Fruit fly (Drosophila melanogaster) S2 (cell line): ENCODE data around the gene CG31752.

Source experiments
- CG8478 ChIP-seq: fragments of >200 bp; optimal IDR thresholded peaks from 2 replicates; lab custom pipeline; 2018
- CTCF ChIP-seq, 2 experiments: fragments of >200 bp; optimal IDR thresholded peaks; 2 replicates each; lab custom pipeline; 2018

CG31752 gene

DNA sequence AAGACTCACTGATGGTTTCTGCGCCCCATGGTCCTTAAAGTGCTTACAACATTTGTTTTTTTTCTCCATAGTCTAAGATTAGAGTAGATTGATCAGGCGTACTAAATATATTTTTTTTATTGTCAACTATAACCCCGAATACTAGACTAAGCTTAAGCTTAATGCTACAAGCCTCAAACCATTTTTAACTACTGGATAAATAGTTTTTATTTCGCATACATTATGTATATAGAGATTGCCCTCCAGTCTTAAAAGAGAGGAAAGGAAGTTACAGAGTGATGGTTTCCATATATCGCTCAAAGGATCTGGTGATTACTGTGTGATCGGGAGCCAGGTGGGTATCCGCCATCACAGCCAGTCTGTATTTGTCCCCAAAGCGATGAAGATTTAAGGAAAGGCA, at the start of gene CG31752:
CG31752 (minus strand) TSS at position 101 of the 400 bp plus-strand sequence.
- no peak for TF ChIP-seq CTCF (optimal IDR thresholded peaks at IDR 0.05; lab: Kevin White, UChicago)
- no peak for TF ChIP-seq CG8478 (lab: Kevin White, UChicago)

dm6 chr2L:18890087-18890486, 49.0 kb upstream of the CG31752 start:
- TF ChIP-seq CTCF (optimal IDR thresholded peaks at IDR 0.05; lab: Kevin White, UChicago) (no peak), CG8478 (lab: Kevin White, UChicago) (no peak)

- TF ChIP-seq CTCF (optimal IDR thresholded peaks at IDR 0.05; lab: Kevin White, UChicago) (no peak), CG8478 (lab: Kevin White, UChicago) (no peak)
Observed at dm6 chr2L:18889311-18889710, 48.2 kb upstream of the CG31752 start.

DNA sequence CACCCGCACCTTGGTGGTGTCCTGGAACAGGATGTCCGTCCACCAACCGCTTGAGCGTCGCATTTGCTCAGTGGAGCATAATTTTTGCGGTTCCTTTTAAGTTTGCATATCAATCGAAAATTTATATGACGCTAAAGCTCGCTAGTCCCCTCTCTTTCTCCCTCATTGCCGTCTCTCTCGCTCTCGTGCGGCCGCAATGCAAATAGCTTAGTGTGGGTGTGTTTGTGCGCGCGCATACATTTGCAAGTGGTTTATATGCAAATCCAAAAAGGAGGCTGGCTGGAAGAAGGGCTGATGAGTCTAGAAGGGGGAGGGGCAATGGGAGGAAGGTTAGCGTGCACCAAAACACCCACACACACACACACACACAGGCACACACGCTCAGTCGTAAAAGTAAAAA, 45.8 kb upstream of the CG31752 start:
- TF ChIP-seq CG8478 (lab: Kevin White, UChicago) = no peak
- no peak for TF ChIP-seq CTCF (optimal IDR thresholded peaks at IDR 0.05; lab: Kevin White, UChicago)

DNA sequence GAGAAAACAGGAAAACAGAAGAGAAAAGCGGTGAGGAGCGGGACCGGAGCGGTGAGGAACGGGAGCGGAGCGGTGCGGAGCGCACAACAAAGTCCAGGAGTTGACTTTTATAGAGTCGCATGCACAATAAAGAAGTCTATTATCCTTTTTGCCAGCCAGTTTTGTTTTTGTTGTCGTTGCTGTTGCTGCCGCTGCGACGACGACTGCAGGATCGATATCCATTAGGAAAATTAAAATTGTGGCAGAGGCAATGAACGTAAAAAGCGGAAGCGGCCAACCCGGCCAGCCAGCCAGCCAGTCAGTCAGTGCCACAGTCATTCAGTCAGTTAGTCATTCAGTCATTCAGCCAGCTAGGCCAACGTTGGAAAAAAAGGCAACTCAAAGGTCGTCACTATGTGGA, 43.7 kb upstream of the CG31752 start:
- TF ChIP-seq CG8478 (lab: Kevin White, UChicago) = no peak

DNA sequence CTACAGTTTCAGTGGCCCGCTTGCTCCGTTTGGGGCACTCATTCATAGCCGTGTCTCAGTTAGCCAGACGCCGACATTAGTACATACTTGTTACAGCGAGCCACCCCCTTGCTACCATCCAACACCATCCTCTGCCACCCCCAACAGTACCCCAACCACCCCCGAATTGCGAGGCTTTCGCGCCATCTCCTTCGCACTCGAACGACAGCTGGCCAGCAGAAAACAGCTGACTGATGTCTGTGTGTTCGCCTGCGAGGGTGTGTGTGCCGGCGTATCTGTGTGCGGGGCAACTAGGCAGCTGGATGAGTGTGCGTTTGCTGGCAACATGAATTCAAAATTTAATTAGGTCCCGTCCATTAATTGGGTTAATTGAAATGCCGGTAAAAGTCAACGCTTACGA, 41.6 kb upstream of the CG31752 start:
- no peak for TF ChIP-seq CTCF (optimal IDR thresholded peaks at IDR 0.05; lab: Kevin White, UChicago)

- TF ChIP-seq CG8478 (lab: Kevin White, UChicago) (no peak), CTCF (optimal IDR thresholded peaks at IDR 0.05; lab: Kevin White, UChicago) (peak; percentile 39 to 45)
Observed at dm6 chr2L:18881014-18881660, 40.0 kb upstream of the CG31752 start, which contains the start of gene tup. Gene tup (minus strand): TSS chr2L:18881261.

dm6 chr2L:18878439-18878838, 37.3 kb upstream of the CG31752 start:
- no peak for TF ChIP-seq CTCF (optimal IDR thresholded peaks at IDR 0.05; lab: Kevin White, UChicago)
- no peak for TF ChIP-seq CG8478 (lab: Kevin White, UChicago)

- no peak for TF ChIP-seq CG8478 (lab: Kevin White, UChicago)
- TF ChIP-seq CTCF (optimal IDR thresholded peaks at IDR 0.05; lab: Kevin White, UChicago) = no peak
Observed at dm6 chr2L:18875213-18875612, 34.1 kb upstream of the CG31752 start.

DNA sequence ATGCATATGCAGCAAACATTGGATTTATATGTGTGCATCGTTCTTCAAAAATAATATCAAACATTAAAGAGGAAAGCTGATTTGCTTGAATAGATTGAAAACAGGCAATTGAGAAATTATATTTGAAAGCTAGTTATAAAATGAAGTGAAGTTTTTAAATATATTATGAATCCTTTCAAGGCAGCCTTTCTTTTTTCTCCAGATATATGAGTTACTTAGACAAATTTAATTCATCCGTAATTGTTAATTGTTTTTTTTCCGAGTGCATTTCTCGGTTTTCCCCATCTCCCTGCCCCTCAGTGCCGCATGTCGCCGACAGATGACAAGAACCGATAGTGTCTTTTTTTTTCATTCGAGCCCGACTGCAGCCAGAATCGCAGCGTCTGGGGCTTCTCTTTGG, 30.7 kb upstream of the CG31752 start:
- TF ChIP-seq CTCF (optimal IDR thresholded peaks at IDR 0.05; lab: Kevin White, UChicago) = no peak
- TF ChIP-seq CG8478 (lab: Kevin White, UChicago) = no peak

DNA sequence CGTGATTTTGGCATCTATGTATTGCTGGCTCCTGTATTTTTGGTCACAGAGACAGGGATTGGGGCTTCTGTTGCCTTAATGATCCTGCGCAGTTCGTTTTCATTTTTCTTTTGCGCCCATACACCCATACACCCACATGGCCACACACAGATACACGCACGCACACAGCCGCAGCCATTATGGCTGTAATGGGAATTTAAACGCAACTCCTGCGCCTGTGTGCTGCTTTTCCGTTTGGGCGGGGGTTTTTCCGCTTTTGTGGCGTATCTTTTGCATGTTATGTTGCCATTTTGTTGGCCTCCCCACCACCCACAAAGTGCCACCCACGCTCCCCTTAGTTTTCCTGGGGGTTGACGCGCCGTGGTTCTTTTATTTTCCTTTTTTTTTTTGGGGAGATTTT, 26.7 kb upstream of the CG31752 start:
- TF ChIP-seq CG8478 (lab: Kevin White, UChicago) (no peak), CTCF (optimal IDR thresholded peaks at IDR 0.05; lab: Kevin White, UChicago) (no peak)

DNA sequence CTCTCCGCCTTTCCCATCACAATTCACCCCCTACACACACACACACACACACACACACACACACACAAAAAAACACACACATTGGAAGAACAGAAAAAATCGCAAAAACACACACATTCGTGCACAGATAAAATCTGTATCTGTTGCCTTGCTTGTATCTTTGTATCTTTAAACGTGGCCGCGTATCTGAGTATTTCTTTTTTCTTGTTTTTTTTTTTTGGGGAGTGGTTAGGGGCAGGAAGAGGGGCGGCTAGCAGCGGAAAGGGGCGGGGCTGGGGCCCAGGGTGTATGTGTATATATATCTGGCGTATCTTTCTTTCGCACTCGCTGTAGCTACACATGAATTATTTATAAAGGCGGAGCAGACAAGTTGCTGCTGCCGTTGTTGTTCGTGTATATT, 25.5 kb upstream of the CG31752 start:
- TF ChIP-seq CG8478 (lab: Kevin White, UChicago) = no peak

- no peak for TF ChIP-seq CTCF (optimal IDR thresholded peaks at IDR 0.05; lab: Kevin White, UChicago)
- TF ChIP-seq CG8478 (lab: Kevin White, UChicago) = no peak
Observed at dm6 chr2L:18864981-18865380, 23.9 kb upstream of the CG31752 start.

- TF ChIP-seq CG8478 (lab: Kevin White, UChicago) = no peak
- no peak for TF ChIP-seq CTCF (optimal IDR thresholded peaks at IDR 0.05; lab: Kevin White, UChicago)
Observed at dm6 chr2L:18864093-18864492, 23.0 kb upstream of the CG31752 start.

DNA sequence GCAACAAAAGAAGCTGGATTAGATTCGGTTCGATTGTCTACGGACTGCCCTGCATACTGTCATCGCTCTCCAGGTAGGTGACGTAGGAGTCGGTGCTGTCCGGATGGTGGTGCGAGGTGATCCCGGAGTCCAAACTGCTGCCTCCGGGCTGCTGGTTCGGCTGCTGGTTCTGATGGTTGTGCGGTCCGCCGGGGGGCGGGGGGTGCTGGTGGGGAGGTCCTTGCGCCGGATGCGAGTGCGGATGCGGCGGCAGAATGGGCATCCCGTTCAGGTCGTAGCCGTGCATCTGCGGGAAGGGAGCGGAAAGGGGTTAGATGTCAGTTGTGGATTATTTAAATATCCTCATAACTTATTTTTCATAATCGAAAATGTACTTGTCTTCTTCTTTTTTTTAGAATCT, 19.8 kb upstream of the CG31752 start:
- TF ChIP-seq CG8478 (lab: Kevin White, UChicago) = no peak
- no peak for TF ChIP-seq CTCF (optimal IDR thresholded peaks at IDR 0.05; lab: Kevin White, UChicago)
